Fruit fly (Drosophila melanogaster): ENCODE measurements around the gene CG43083.

The CG43083 gene

DNA sequence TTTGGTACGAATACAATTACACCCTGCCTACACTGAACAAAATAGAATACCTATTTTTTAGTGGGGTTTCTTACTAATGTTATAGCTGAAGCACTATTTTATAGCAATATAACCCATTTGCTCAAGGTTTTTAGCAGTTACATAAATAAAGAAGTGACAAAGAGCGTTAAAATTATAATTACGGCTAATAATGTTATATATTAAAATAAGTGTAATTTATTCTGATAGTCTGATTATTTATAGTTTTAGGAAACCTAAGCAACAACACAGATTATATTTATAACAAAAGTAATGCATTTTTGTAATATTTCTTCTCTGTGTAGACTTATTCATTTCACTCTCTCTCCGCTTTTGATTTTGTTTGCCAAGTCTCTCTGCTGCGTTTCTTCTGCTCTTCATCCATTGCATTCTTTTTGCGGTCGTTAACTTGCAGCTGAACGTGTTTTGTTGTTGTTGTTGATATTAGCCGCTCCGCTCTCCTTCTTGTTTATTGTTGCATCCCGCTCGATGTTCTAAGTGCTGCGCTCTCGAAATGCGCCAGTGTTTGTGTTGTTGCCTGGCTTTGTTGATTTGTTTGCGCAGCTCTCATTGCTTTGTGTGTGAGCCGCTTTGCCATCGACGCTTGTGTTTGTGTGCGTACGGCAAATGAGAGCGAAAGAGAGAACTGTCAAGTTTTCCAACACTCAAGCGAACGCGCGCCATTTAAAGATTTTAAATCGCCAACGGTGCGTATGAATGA, 22.5 kb upstream of the CG43083 start (continued):
- peak; percentile 93 for TF ChIP-seq lmd (GFP tag; IDR thresholded peaks at IDR 0.05)
- peak; percentile 83 for TF ChIP-seq E2f1 (GFP tag; IDR thresholded peaks at IDR 0.05)
- peak; percentile 59 for TF ChIP-seq CG10274 (GFP tag; optimal IDR thresholded peaks at IDR 0.05)
- peak; percentile 41; the same call in 1 of the 2 replicates for TF ChIP-seq GATAe (GFP tag; conservative IDR thresholded peaks at IDR 0.05)
- TF ChIP-seq BEAF-32 (GFP tag; optimal IDR thresholded peaks at IDR 0.05) = no peak
- TF ChIP-seq ERR (GFP tag; optimal IDR thresholded peaks at IDR 0.05) = no peak
- peak; percentile 40 for TF ChIP-seq ems (GFP tag; optimal IDR thresholded peaks at IDR 0.05)
- TF ChIP-seq emc (GFP tag; optimal IDR thresholded peaks at IDR 0.05) = peak; percentile 23
- peak; percentile 25 for TF ChIP-seq CG13894 (tag; optimal IDR thresholded peaks at IDR 0.05)
- TF ChIP-seq CG6175 (GFP tag; IDR thresholded peaks at IDR 0.05) = no peak
- no peak for TF ChIP-seq tll (GFP tag; optimal IDR thresholded peaks at IDR 0.05)
- no peak for TF ChIP-seq CG12744 (GFP tag; optimal IDR thresholded peaks at IDR 0.05)
- no peak for TF ChIP-seq pan (optimal IDR thresholded peaks at IDR 0.05)
- TF ChIP-seq pan (GFP tag; optimal IDR thresholded peaks at IDR 0.05 in 1 of 2, IDR thresholded peaks at IDR 0.05 in 1 of 2) = peak in 1 of 2 experiments; percentile 83
- peak; percentile 95 for TF ChIP-seq Ssrp (tag; optimal IDR thresholded peaks at IDR 0.05)
- peak; percentile 48; the same call in 1 of the 2 replicates for TF ChIP-seq wdn (GFP tag; IDR thresholded peaks at IDR 0.05)
- no peak for TF ChIP-seq tx (GFP tag; optimal IDR thresholded peaks at IDR 0.05)
- no peak for TF ChIP-seq CG9876 (GFP tag; optimal IDR thresholded peaks at IDR 0.05)
- TF ChIP-seq lilli (GFP tag; optimal IDR thresholded peaks at IDR 0.05) = peak; percentile 55
- peak; percentile 73 for TF ChIP-seq CG5245 (GFP tag; optimal IDR thresholded peaks at IDR 0.05)
- no peak for TF ChIP-seq shn (GFP tag; optimal IDR thresholded peaks at IDR 0.05)
- TF ChIP-seq CG14050 (GFP tag; IDR thresholded peaks at IDR 0.05) = peak; percentile 63
- TF ChIP-seq CG15269 (tag; optimal IDR thresholded peaks at IDR 0.05) = peak; percentile 92
- no peak for TF ChIP-seq Rx (GFP tag; IDR thresholded peaks at IDR 0.05)
- TF ChIP-seq CG9215 (GFP tag; IDR thresholded peaks at IDR 0.05) = peak; percentile 87
- TF ChIP-seq Xbp1 (GFP tag; optimal IDR thresholded peaks at IDR 0.05) = peak; percentile 88
- peak; percentile 55 for TF ChIP-seq mam (GFP tag; optimal IDR thresholded peaks at IDR 0.05)
- no peak for TF ChIP-seq hkb (optimal IDR thresholded peaks at IDR 0.05)
- TF ChIP-seq hkb (GFP tag; IDR thresholded peaks at IDR 0.05) = peak; percentile 88

DNA sequence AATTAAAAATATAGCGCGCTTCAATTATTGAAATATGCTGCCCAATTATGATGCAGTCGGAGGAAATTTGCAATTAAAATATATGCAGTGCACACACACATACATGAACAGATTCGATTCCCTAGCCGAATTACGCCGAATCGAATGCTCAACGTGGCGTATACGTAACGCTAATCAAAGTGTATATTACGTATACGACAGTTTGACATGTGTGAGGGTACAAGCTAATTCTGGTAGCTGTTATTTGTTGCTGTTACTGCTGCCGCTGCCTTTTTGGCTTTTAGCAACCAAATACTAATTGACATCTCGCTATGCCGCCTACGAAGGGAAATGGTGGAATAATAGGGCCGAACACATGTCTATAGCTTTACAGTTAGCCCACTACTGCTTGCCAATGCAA, 21.1 kb upstream of the CG43083 start:
- peak; percentile 25 for TF ChIP-seq Med (GFP tag)
- peak; percentile 92 for TF ChIP-seq CG7372 (GFP tag; IDR thresholded peaks at IDR 0.05)
- no peak for TF ChIP-seq CG31365 (tag; optimal IDR thresholded peaks at IDR 0.05)
- TF ChIP-seq CG1603 (tag; optimal IDR thresholded peaks at IDR 0.05) = no peak
- no peak for TF ChIP-seq CG9797 (GFP tag; optimal IDR thresholded peaks at IDR 0.05)
- TF ChIP-seq CG12155 (GFP tag; optimal IDR thresholded peaks at IDR 0.05) = no peak
- TF ChIP-seq CG16779 (GFP tag; IDR thresholded peaks at IDR 0.05) = 0 out of 2 replicates have a peak, but pooled peaks have one; percentile 27
- TF ChIP-seq az2 (GFP tag; optimal IDR thresholded peaks at IDR 0.05) = no peak
- peak; percentile 52 for TF ChIP-seq Ets65A (GFP tag)
- TF ChIP-seq CG9437 (GFP tag; optimal IDR thresholded peaks at IDR 0.05) = peak; percentile 31
- TF ChIP-seq CG15011 (GFP tag; optimal IDR thresholded peaks at IDR 0.05) = no peak
